Fruit fly (Drosophila melanogaster) whole organism: ENCODE measurements around the gene CG14285.

Experiments used
- CG8478 ChIP-seq: fragments of >200 bp; optimal IDR thresholded peaks from 2 replicates; lab custom pipeline; 2018; ENCODE audit warnings: inconsistent platforms
- Dll ChIP-seq: fragments of >200 bp; optimal IDR thresholded peaks from 2 replicates; lab custom pipeline; 2017
- EcR ChIP-seq, 2 experiments: fragments of >200 bp; optimal IDR thresholded peaks; 2 replicates each; lab custom pipeline; 2017; ENCODE audit warnings: missing biosample characterization in 2 of 2, missing genetic modification characterization in 2 of 2, missing genetic modification reagents in 2 of 2
- psq ChIP-seq: fragments of >200 bp; optimal IDR thresholded peaks from 2 replicates; lab custom pipeline; 2017
- usp ChIP-seq: fragments of >200 bp; optimal IDR thresholded peaks from 2 replicates; lab custom pipeline; 2017; ENCODE audit warnings: missing biosample characterization, missing genetic modification characterization, mixed read lengths

DNA sequence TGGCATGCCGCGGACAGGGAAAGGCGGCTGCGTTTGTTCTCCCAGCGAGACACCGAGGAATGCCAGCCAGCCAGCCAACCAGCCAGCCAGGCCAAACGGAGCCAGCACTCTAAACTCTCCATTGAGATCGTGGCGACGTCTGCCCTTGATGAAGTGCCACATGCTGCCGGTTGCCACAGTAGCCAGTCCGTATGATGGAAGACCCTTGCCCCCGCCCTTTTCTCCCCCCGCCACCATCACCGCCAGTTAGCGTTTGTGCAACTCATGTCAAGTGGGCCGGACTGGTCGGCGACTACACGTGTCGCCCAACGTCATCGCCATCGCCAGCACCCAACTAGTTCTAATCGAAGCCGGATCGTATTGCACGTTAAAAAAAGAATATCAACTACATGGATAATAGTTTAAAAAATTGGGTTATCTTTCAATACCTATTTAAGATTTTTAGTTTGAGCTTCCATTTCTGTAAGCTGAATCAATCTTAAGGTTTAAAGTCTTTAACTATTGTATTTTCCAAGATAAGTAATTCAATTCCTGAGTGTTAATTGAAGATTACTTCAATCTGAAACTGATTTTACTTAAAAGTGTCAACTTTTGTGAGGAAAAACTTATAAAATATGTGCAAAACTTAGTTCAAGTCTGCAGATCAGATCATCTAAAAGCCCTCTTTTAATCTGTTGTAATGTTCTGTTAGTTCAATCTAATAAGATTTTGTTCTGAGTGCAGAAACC is 45.5 kb downstream of the CG14285 start:
- TF ChIP-seq usp, result no peak
- TF ChIP-seq EcR (GFP tag; optimal IDR thresholded peaks at IDR 0.05; lab: Kevin White, UChicago), result no peak
- TF ChIP-seq CG8478, result no peak
- no peak for TF ChIP-seq psq (lab: Kevin White, UChicago)
- TF ChIP-seq Dll, result no peak
